Worm (Caenorhabditis elegans) whole organism, L2 larva: Measurements from ENCODE around the gene clec-233.

Source experiments
- C34F6.9 ChIP-seq: fragments of 150-350 bp; optimal IDR thresholded peaks from 2 replicates; lab custom pipeline; 2014; ENCODE audit warnings: missing biosample characterization, missing genetic modification characterization
- F13H6.1 ChIP-seq: sonication (generic microtip); optimal IDR thresholded peaks from 2 replicates; lab custom pipeline; 2016; ENCODE audit warnings: missing genetic modification characterization, missing compliant biosample characterization
- alr-1 ChIP-seq: fragments of 150-350 bp; optimal IDR thresholded peaks from 2 replicates; lab custom pipeline; 2014; ENCODE audit warnings: missing biosample characterization, missing genetic modification characterization
- ama-1 ChIP-seq: fragments of 150-350 bp; optimal IDR thresholded peaks from 2 replicates; lab custom pipeline; 2018; ENCODE audit warnings: inconsistent platforms
- ceh-82 ChIP-seq: fragments of 150-350 bp; optimal IDR thresholded peaks from 2 replicates; lab custom pipeline; 2014; ENCODE audit warnings: missing biosample characterization, missing genetic modification characterization
- crh-2 ChIP-seq: sonication (generic microtip); optimal IDR thresholded peaks from 2 replicates; lab custom pipeline; 2017; ENCODE audit warnings: missing biosample characterization, missing genetic modification characterization
- dmd-4 ChIP-seq: sonication (generic microtip); optimal IDR thresholded peaks from 2 replicates; lab custom pipeline; 2017; ENCODE audit warnings: missing biosample characterization, missing genetic modification characterization
- egl-27 ChIP-seq: sonication (generic microtip); optimal IDR thresholded peaks from 3 replicates; lab custom pipeline; 2017; ENCODE audit warnings: missing biosample characterization, missing genetic modification reagents, missing genetic modification characterization
- elt-3 ChIP-seq: sonication (generic microtip); optimal IDR thresholded peaks from 2 replicates; lab custom pipeline; 2017; ENCODE audit warnings: missing biosample characterization, missing genetic modification characterization
- gmeb-1 ChIP-seq: fragments of 150-350 bp; optimal IDR thresholded peaks from 2 replicates; lab custom pipeline; 2014; ENCODE audit warnings: missing biosample characterization, missing genetic modification characterization
- lin-13 ChIP-seq: fragments of 150-350 bp; optimal IDR thresholded peaks from 2 replicates; lab custom pipeline; 2014; ENCODE audit warnings: missing biosample characterization, missing genetic modification reagents, missing genetic modification characterization
- lin-39 ChIP-seq: fragments of 150-350 bp; optimal IDR thresholded peaks from 2 replicates; lab custom pipeline; 2014; ENCODE audit warnings: missing biosample characterization, missing genetic modification reagents, missing genetic modification characterization
- lsy-2 ChIP-seq, 2 experiments: fragments of 150-350 bp in 1 of 2; sonication (generic microtip) in 1 of 2; optimal IDR thresholded peaks; 2 replicates each; lab custom pipeline; 2014 to 2017; ENCODE audit warnings: missing biosample characterization in 2 of 2, missing genetic modification characterization in 2 of 2
- mab-5 ChIP-seq: fragments of 150-350 bp; optimal IDR thresholded peaks from 2 replicates; lab custom pipeline; 2014; ENCODE audit warnings: missing biosample characterization, missing genetic modification characterization
- mbf-1 ChIP-seq: sonication (generic microtip); optimal IDR thresholded peaks from 2 replicates; lab custom pipeline; 2017; ENCODE audit warnings: missing biosample characterization, missing genetic modification characterization
- mdl-1 ChIP-seq, 2 experiments: fragments of 150-350 bp in 1 of 2; sonication (generic microtip) in 1 of 2; optimal IDR thresholded peaks; 2 replicates each; lab custom pipeline; 2017; ENCODE audit warnings: missing biosample characterization in 2 of 2, missing genetic modification characterization in 2 of 2
- nhr-10 ChIP-seq: sonication (generic microtip); optimal IDR thresholded peaks from 2 replicates; lab custom pipeline; 2017; ENCODE audit warnings: missing biosample characterization, missing genetic modification characterization
- nhr-11 ChIP-seq: fragments of 150-350 bp; optimal IDR thresholded peaks from 2 replicates; lab custom pipeline; 2014; ENCODE audit warnings: missing biosample characterization, missing genetic modification characterization
- nhr-12 ChIP-seq: fragments of 150-350 bp; optimal IDR thresholded peaks from 2 replicates; lab custom pipeline; 2014; ENCODE audit warnings: missing biosample characterization, missing genetic modification characterization
- nhr-21 ChIP-seq: fragments of 150-350 bp; optimal IDR thresholded peaks from 2 replicates; lab custom pipeline; 2014; ENCODE audit warnings: missing biosample characterization, missing genetic modification characterization
- nhr-237 ChIP-seq: fragments of 150-350 bp; optimal IDR thresholded peaks from 2 replicates; lab custom pipeline; 2014; ENCODE audit warnings: missing biosample characterization, missing genetic modification characterization
- nhr-25 ChIP-seq: fragments of 150-350 bp; sonication (generic microtip); optimal IDR thresholded peaks from 3 replicates; lab custom pipeline; 2014; ENCODE audit warnings: missing biosample characterization, missing genetic modification characterization
- nhr-6 ChIP-seq: fragments of 150-350 bp; optimal IDR thresholded peaks from 2 replicates; lab custom pipeline; 2014; ENCODE audit warnings: missing biosample characterization, missing genetic modification characterization
- nhr-77 ChIP-seq: fragments of 150-350 bp; optimal IDR thresholded peaks from 2 replicates; lab custom pipeline; 2014; ENCODE audit warnings: missing biosample characterization, missing genetic modification characterization
- peb-1 ChIP-seq: fragments of 150-350 bp; optimal IDR thresholded peaks from 2 replicates; lab custom pipeline; 2014; ENCODE audit warnings: missing biosample characterization, missing genetic modification characterization
- sem-4 ChIP-seq: fragments of 150-350 bp; optimal IDR thresholded peaks from 2 replicates; lab custom pipeline; 2014; ENCODE audit warnings: missing biosample characterization, missing genetic modification reagents, missing genetic modification characterization
- skn-1 ChIP-seq: sonication (generic microtip); optimal IDR thresholded peaks from 2 replicates; lab custom pipeline; 2017; ENCODE audit warnings: missing biosample characterization, missing genetic modification characterization
- sma-3 ChIP-seq: sonication (generic microtip); optimal IDR thresholded peaks from 2 replicates; lab custom pipeline; 2016; ENCODE audit warnings: missing genetic modification reagents, missing genetic modification characterization, missing compliant biosample characterization
- sma-9 ChIP-seq, 2 experiments: fragments of 150-350 bp in 1 of 2; sonication (generic microtip) in 1 of 2; optimal IDR thresholded peaks; 2 replicates each; lab custom pipeline; 2014 to 2016; ENCODE audit warnings: missing genetic modification characterization in 2 of 2, mild to moderate bottlenecking in 1 of 2, missing biosample characterization in 1 of 2, missing compliant biosample characterization in 1 of 2, missing genetic modification reagents in 1 of 2, moderate library complexity in 1 of 2
- snpc-4 ChIP-seq: fragments of 150-350 bp; optimal IDR thresholded peaks from 2 replicates; lab custom pipeline; 2014; ENCODE audit warnings: missing biosample characterization, missing genetic modification characterization
- unc-39 ChIP-seq: fragments of 150-350 bp; optimal IDR thresholded peaks from 2 replicates; lab custom pipeline; 2014; ENCODE audit warnings: missing biosample characterization, missing genetic modification characterization
- unc-55 ChIP-seq: fragments of 150-350 bp; sonication (generic microtip); optimal IDR thresholded peaks from 3 replicates; lab custom pipeline; 2014; ENCODE audit warnings: missing biosample characterization, missing genetic modification reagents, missing genetic modification characterization
- ztf-1 ChIP-seq: fragments of 200-800 bp; sonication (Bioruptor generic); conservative IDR thresholded peaks from 2 replicates; pipeline ENCODE4 v1.3.6; 2022; ENCODE audit warnings: missing genetic modification characterization, missing compliant biosample characterization
- ztf-11 ChIP-seq: sonication (generic microtip); optimal IDR thresholded peaks from 2 replicates; lab custom pipeline; 2017; ENCODE audit warnings: missing biosample characterization, missing genetic modification characterization

The clec-233 gene

DNA sequence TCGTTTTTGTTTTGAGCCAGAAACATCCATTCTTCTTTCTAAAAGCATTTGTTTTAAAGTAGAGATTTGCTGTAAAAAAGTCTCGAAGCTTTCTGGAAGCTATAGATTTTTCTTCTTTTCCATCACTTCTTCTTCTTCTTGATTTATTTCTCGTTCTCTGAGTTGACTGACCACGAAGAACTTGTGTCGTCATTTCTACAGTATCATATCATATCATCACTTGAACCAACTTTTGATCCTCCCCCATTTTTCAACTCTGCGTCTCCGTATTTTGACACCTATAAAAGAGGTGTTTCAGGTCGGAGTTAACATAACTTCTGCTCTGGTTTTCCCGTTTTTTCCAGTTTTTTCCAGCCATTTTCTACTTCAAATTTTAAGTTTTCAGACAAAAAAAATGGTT is 19.2 kb upstream of the clec-233 start, which contains the start of gene F11A5.9:
Gene F11A5.9, plus strand, starts transcription at position 386 of the 400 bp plus-strand sequence.
- TF ChIP-seq skn-1 (no peak), egl-27 (tag; lab: Kevin White, UChicago) (no peak), unc-39 (tag; lab: Kevin White, UChicago) (no peak), mdl-1 (tag; optimal IDR thresholded peaks at IDR 0.05; lab: Kevin White, UChicago) (no peak), sma-3 (GFP tag; lab: Kevin White, UChicago) (no peak)

- no peak for TF ChIP-seq nhr-11 (tag; lab: Kevin White, UChicago)
- no peak for TF ChIP-seq elt-3 (tag; lab: Kevin White, UChicago)
- no peak for TF ChIP-seq ceh-82
- TF ChIP-seq nhr-237 (tag; lab: Kevin White, UChicago): no peak
- TF ChIP-seq unc-55: no peak
- no peak for TF ChIP-seq ztf-1 (GFP tag; lab: Robert Waterston, UW)
- TF ChIP-seq nhr-77: no peak
- TF ChIP-seq snpc-4: no peak
- no peak for TF ChIP-seq mbf-1 (tag; lab: Kevin White, UChicago)
- no peak for TF ChIP-seq alr-1 (tag; lab: Kevin White, UChicago)
- TF ChIP-seq gmeb-1 (tag; lab: Kevin White, UChicago): no peak
- no peak for TF ChIP-seq nhr-21 (tag; lab: Kevin White, UChicago)
- no peak for TF ChIP-seq peb-1 (tag; lab: Kevin White, UChicago)
- TF ChIP-seq sma-9 (GFP tag; optimal IDR thresholded peaks at IDR 0.05; lab: Kevin White, UChicago): no peak
- TF ChIP-seq sma-9 (tag; optimal IDR thresholded peaks at IDR 0.05; lab: Kevin White, UChicago): no peak
- TF ChIP-seq nhr-25 (tag; lab: Kevin White, UChicago): no peak
- no peak for TF ChIP-seq nhr-10
- no peak for TF ChIP-seq lin-13 (GFP tag; lab: Kevin White, UChicago)
- no peak for TF ChIP-seq F13H6.1 (tag; lab: Kevin White, UChicago)
- TF ChIP-seq C34F6.9 (tag; lab: Kevin White, UChicago): no peak
Observed at ce11 chrV:16218522-16218921, 15.2 kb upstream of the clec-233 start, which contains the start of gene F11A5.15. Gene F11A5.15 (minus strand): TSS chrV:16218622.

DNA sequence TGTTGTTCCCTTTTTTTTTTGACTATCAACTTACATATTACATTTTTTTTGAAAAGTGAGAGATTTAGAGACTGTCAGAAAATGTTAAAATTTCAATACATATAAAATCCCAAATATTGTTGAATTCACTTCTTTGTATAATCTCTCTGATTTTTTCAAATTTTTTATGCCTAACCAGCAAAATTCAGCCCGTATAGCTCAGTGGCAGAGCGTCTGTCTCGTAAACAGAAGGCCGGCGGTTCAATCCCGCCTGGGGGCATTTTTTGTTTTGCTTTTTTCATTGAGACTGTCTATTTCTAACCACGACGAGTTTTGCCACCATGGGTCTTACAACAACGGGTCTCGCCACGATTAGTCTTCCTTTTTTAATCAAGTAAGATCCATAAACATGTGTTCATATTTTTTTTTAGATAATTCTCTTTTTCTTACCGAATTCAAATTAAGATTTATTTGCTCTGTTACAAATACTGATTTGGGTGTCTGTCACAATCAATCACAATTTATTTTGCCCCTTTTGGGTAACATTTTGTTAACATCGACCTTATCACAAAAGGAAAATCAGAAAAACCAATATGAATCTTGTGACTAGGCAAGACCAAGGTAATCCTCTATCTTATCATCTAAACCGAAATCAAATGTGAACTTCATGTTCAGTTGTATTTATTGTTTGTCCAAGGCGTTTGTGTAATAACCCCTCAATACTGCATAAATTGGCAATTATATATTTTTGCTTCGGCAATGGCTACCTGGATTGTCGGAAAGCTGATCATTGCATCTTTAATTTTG is 14.6 kb upstream of the clec-233 start, which contains the start of gene glc-1:
Gene glc-1, plus strand, starts transcription at position 663 of the 786 bp plus-strand sequence.
- peak; percentile 36 for TF ChIP-seq sma-9 (GFP tag; optimal IDR thresholded peaks at IDR 0.05; lab: Kevin White, UChicago)
- TF ChIP-seq sma-9 (tag; optimal IDR thresholded peaks at IDR 0.05; lab: Kevin White, UChicago): no peak
- TF ChIP-seq F13H6.1 (tag; lab: Kevin White, UChicago): no peak

- TF ChIP-seq sem-4 (tag; lab: Kevin White, UChicago) (no peak), dmd-4 (no peak), skn-1 (no peak), nhr-25 (tag; lab: Kevin White, UChicago) (no peak), ztf-11 (tag; lab: Kevin White, UChicago) (no peak), egl-27 (tag; lab: Kevin White, UChicago) (no peak), nhr-10 (no peak), mbf-1 (tag; lab: Kevin White, UChicago) (no peak), lsy-2 (tag; optimal IDR thresholded peaks at IDR 0.05; lab: Kevin White, UChicago) (no peak), mab-5 (tag; lab: Kevin White, UChicago) (no peak), ama-1 (lab: Kevin White, UChicago) (no peak), nhr-6 (tag; lab: Kevin White, UChicago) (no peak), nhr-12 (tag; lab: Kevin White, UChicago) (no peak), alr-1 (tag; lab: Kevin White, UChicago) (no peak), lin-39 (tag; lab: Kevin White, UChicago) (no peak), snpc-4 (no peak), elt-3 (tag; lab: Kevin White, UChicago) (no peak), crh-2 (tag; lab: Kevin White, UChicago) (no peak)
- TF ChIP-seq, all 48 proteins: peak for 0
Observed at ce11 chrV:16220020-16220419, 13.7 kb upstream of the clec-233 start.
